Fruit fly (Drosophila melanogaster) S2 (cell line): Measurements from ENCODE around the gene Vps37B.

Source experiments
- CG8478 ChIP-seq: fragments of >200 bp; optimal IDR thresholded peaks from 2 replicates; lab custom pipeline; 2018
- CTCF ChIP-seq, 2 experiments: fragments of >200 bp; optimal IDR thresholded peaks; 2 replicates each; lab custom pipeline; 2018

- TF ChIP-seq CG8478 (lab: Kevin White, UChicago) = no peak
- TF ChIP-seq CTCF (optimal IDR thresholded peaks at IDR 0.05; lab: Kevin White, UChicago) = no peak
Observed at dm6 chr3R:5215334-5216307, 10.3 kb upstream of the Vps37B start.
